Fruit fly (Drosophila melanogaster): ENCODE measurements around the gene velo.

velo gene

DNA sequence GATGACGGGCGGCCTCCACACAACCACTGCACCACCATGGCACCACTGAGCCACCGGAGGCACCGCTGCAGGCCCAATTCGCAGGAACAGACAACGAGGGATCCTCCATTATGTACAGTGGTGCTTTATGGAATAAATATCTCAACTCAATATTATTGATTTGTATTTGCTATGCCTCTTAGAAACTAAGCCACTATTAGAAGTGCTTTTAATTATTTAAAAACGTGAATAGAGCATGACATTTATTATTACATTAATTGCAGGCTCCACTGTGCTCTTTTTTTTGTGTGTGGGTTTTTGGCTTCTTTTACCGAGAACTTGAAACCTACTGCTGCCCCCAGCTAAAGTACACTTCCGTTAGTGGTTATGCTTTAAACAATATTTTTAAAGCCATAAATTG lies 18.7 kb upstream of the velo start (continued):
- TF ChIP-seq fd59A (GFP tag; optimal IDR thresholded peaks at IDR 0.05) (no peak), OdsH (GFP tag; optimal IDR thresholded peaks at IDR 0.05) (peak; percentile 11), lz (GFP tag; optimal IDR thresholded peaks at IDR 0.05) (peak; percentile 68), CG15336 (GFP tag; IDR thresholded peaks at IDR 0.05) (no peak), topi (GFP tag; optimal IDR thresholded peaks at IDR 0.05) (peak; percentile 60), CG6792 (GFP tag; optimal IDR thresholded peaks at IDR 0.05) (peak; percentile 37), CG8119 (GFP tag; IDR thresholded peaks at IDR 0.05) (no peak), CG1621 (tag; optimal IDR thresholded peaks at IDR 0.05) (no peak), Met (GFP tag; optimal IDR thresholded peaks at IDR 0.05) (peak; percentile 71), CG3032 (tag; optimal IDR thresholded peaks at IDR 0.05) (peak; percentile 39)

DNA sequence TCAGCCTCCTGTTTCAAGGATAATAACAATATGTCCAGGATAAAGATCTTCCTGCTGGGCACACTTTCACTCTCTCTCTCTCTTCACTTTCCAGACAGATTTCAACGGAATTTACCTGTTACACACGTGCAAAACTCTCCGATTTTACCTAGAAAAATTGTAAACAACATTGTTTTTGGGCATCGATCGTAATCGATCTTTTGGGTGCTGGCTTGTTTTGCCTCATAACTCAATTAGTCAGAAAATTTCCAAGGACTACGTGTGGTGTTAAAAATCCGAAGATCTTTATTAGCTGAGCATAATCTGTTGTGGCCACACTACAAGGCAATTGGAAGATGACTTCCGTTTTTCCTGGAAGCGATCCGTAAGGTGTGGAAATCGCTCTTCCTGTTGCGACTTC lies 14.6 kb upstream of the velo start:
- no peak for TF ChIP-seq CG3919 (GFP tag; optimal IDR thresholded peaks at IDR 0.05)
- no peak for TF ChIP-seq Sox14 (GFP tag; optimal IDR thresholded peaks at IDR 0.05)
- TF ChIP-seq acj6 (GFP tag; optimal IDR thresholded peaks at IDR 0.05): no peak
- TF ChIP-seq CG8632 (GFP tag; optimal IDR thresholded peaks at IDR 0.05): no peak
- no peak for TF ChIP-seq Eip75B (GFP tag; optimal IDR thresholded peaks at IDR 0.05)
- TF ChIP-seq CG1621 (tag; optimal IDR thresholded peaks at IDR 0.05): no peak
- no peak for TF ChIP-seq Sox102F (GFP tag; optimal IDR thresholded peaks at IDR 0.05)
- TF ChIP-seq CG6792 (GFP tag; optimal IDR thresholded peaks at IDR 0.05): no peak
- TF ChIP-seq CG6163 (GFP tag; IDR thresholded peaks at IDR 0.05): no peak
- no peak for TF ChIP-seq Eip78C (GFP tag)
- no peak for TF ChIP-seq CG4318 (GFP tag; optimal IDR thresholded peaks at IDR 0.05)

DNA sequence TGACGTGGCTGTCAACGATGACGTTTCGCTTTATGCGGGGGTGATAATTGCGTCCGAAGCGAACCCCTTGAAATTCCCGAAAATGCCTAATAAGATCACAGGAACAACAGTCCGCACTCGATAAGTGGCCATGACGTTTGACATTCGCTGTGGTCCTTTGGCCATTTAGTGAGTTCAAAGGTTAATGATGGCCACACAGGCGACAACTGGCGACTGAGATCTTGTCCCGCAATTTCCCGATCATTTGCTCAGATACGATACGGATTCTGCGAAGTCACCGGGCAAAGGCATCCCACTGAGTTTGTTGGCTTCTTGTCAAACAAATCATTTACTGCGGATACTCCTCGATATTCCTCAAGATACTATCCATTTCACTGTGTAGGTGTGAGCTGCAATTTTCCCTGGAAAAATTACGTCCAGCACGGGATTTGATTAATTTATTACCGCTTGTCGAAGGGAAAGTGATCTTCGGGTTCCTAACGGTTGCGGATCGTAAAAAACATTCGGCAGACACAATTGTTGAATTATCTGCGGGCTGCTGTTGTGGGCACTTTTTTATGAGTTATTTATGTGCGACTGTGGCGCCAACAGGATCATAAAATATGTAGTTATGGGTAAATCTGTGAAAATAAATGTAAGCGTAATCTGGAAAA lies 12.1 kb upstream of the velo start:
- TF ChIP-seq fd85E (GFP tag; optimal IDR thresholded peaks at IDR 0.05) (no peak), Ets21C (GFP tag; optimal IDR thresholded peaks at IDR 0.05) (no peak), Hr39 (GFP tag; optimal IDR thresholded peaks at IDR 0.05) (no peak)

DNA sequence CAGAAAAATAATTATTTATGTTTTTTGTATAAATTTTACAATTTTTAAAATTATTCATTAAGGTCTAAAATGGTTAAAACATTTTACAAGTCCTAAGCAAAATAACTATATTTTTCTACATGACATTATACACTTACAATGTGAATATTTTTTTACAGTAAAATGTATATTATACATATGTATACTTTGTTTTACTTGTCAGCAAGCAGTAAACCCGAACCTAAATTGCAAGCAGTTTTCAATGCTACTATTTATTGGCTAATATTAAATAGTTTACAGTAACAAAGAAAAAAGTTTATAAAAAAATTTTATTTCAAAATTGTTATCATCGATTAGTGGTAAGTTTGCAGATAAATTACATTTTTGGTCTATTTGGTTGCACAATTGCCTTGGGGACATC lies 11.3 kb upstream of the velo start:
- TF ChIP-seq CG10631 (GFP tag; optimal IDR thresholded peaks at IDR 0.05) (no peak), Sox15 (GFP tag; optimal IDR thresholded peaks at IDR 0.05) (no peak)

DNA sequence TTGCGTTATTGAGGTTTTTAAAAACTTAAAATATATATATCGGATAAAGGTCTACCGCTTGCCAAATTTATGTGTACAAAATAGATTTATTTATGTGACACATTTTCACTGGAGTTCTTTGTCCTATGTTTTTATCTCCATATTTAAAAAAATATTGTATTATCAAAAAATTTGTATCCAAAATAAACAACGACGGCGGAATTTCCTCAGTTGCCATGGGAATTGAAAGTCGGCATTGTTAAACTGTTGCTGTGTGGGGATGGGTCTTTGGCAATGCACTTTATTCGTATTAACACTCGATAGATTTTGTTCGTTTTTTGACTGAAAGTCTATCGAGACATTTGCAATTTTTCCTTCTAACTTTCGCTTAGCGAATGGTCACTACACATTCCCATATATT lies 10.6 kb upstream of the velo start, which contains the start of gene Rsph3:
Gene Rsph3 (minus strand): TSS at position 101 of the 400 bp plus-strand sequence.
- TF ChIP-seq Eip75B (GFP tag; optimal IDR thresholded peaks at IDR 0.05) (no peak), ss (GFP tag; optimal IDR thresholded peaks at IDR 0.05) (no peak), CG10669 (GFP tag; optimal IDR thresholded peaks at IDR 0.05) (no peak), pdm3 (GFP tag; optimal IDR thresholded peaks at IDR 0.05) (no peak), CG6163 (GFP tag; IDR thresholded peaks at IDR 0.05) (no peak), CG6854 (GFP tag; optimal IDR thresholded peaks at IDR 0.05) (no peak), CG8119 (GFP tag; IDR thresholded peaks at IDR 0.05) (no peak), fkh (GFP tag; optimal IDR thresholded peaks at IDR 0.05) (no peak), Ets96B (tag; optimal IDR thresholded peaks at IDR 0.05) (no peak), Lpt (GFP tag; optimal IDR thresholded peaks at IDR 0.05) (no peak), fd59A (GFP tag; optimal IDR thresholded peaks at IDR 0.05) (no peak), Eip78C (GFP tag) (no peak), Eip93F (GFP tag; optimal IDR thresholded peaks at IDR 0.05) (no peak), CG34406 (GFP tag; optimal IDR thresholded peaks at IDR 0.05) (no peak), CG4318 (GFP tag; optimal IDR thresholded peaks at IDR 0.05) (no peak), CG11762 (GFP tag; optimal IDR thresholded peaks at IDR 0.05; ENCODE audit: insufficient read depth) (no peak), CG3919 (GFP tag; optimal IDR thresholded peaks at IDR 0.05) (no peak), CG3032 (tag; optimal IDR thresholded peaks at IDR 0.05) (no peak), eg (GFP tag; IDR thresholded peaks at IDR 0.05) (no peak), salr (GFP tag; optimal IDR thresholded peaks at IDR 0.05) (no peak)

Measured in whole organism, prepupa.